Worm (Caenorhabditis elegans) whole organism, late embryonic: ENCODE measurements around the gene C14A11.6.

Experiments used
- C08G9.2 ChIP-seq: sonication (generic microtip); optimal IDR thresholded peaks from 2 replicates; lab custom pipeline; 2016; ENCODE audit warnings: mild to moderate bottlenecking, missing genetic modification characterization, moderate library complexity, missing compliant biosample characterization
- C38D4.7 ChIP-seq: fragments of 200-800 bp; sonication (Bioruptor generic); optimal IDR thresholded peaks from 2 replicates; lab custom pipeline; 2018; ENCODE audit warnings: mild to moderate bottlenecking, missing genetic modification characterization, moderate library complexity, missing compliant biosample characterization
- K02D7.2 ChIP-seq: sonication (generic microtip); optimal IDR thresholded peaks from 2 replicates; lab custom pipeline; 2017; ENCODE audit warnings: mild to moderate bottlenecking, missing genetic modification characterization, missing compliant biosample characterization
- K09A11.1 ChIP-seq: sonication (generic microtip); optimal IDR thresholded peaks from 2 replicates; lab custom pipeline; 2017; ENCODE audit warnings: antibody characterized with exemption, mild to moderate bottlenecking, missing genetic modification characterization, missing compliant biosample characterization; ENCODE audit not compliant: insufficient read depth
- Y22D7AL.16 ChIP-seq: sonication (generic microtip); optimal IDR thresholded peaks from 2 replicates; lab custom pipeline; 2016; ENCODE audit warnings: missing genetic modification characterization, missing compliant biosample characterization
- ahr-1 ChIP-seq: sonication (generic microtip); optimal IDR thresholded peaks from 2 replicates; lab custom pipeline; 2016; ENCODE audit warnings: missing genetic modification characterization, missing compliant biosample characterization
- ceh-14 ChIP-seq: sonication (generic microtip); optimal IDR thresholded peaks from 2 replicates; lab custom pipeline; 2016; ENCODE audit warnings: missing genotype, missing genetic modification characterization, missing compliant biosample characterization
- ceh-18 ChIP-seq: sonication (generic microtip); optimal IDR thresholded peaks from 2 replicates; lab custom pipeline; 2016; ENCODE audit warnings: missing genetic modification characterization, missing compliant biosample characterization
- ceh-2 ChIP-seq: sonication (generic microtip); optimal IDR thresholded peaks from 2 replicates; lab custom pipeline; 2016; ENCODE audit warnings: missing genotype, missing genetic modification characterization, missing compliant biosample characterization
- ceh-30 ChIP-seq: fragments of 150-350 bp; optimal IDR thresholded peaks from 2 replicates; lab custom pipeline; 2014; ENCODE audit warnings: missing biosample characterization, missing genetic modification characterization
- ceh-31 ChIP-seq: sonication (generic microtip); optimal IDR thresholded peaks from 2 replicates; lab custom pipeline; 2016; ENCODE audit warnings: missing genetic modification characterization, missing compliant biosample characterization
- ceh-34 ChIP-seq: sonication (generic microtip); optimal IDR thresholded peaks from 2 replicates; lab custom pipeline; 2016; ENCODE audit warnings: mild to moderate bottlenecking, missing genetic modification characterization, missing compliant biosample characterization
- ceh-45 ChIP-seq: fragments of 200-800 bp; sonication (Bioruptor generic); IDR thresholded peaks from 2 replicates; pipeline ENCODE4 v1.3.6; 2022; ENCODE audit warnings: missing genetic modification reagents, missing genetic modification characterization, missing compliant biosample characterization
- ceh-48 ChIP-seq: sonication (generic microtip); optimal IDR thresholded peaks from 2 replicates; lab custom pipeline; 2016; ENCODE audit warnings: missing genetic modification characterization, inconsistent platforms, missing compliant biosample characterization
- ceh-6 ChIP-seq: fragments of 200-800 bp; sonication (Bioruptor generic); optimal IDR thresholded peaks from 2 replicates; lab custom pipeline; 2018; ENCODE audit warnings: mild to moderate bottlenecking, missing genetic modification characterization, missing compliant biosample characterization
- che-1 ChIP-seq: sonication (generic microtip); optimal IDR thresholded peaks from 2 replicates; lab custom pipeline; 2016; ENCODE audit warnings: mild to moderate bottlenecking, missing genetic modification characterization, missing compliant biosample characterization
- dmd-4 ChIP-seq: sonication (generic microtip); optimal IDR thresholded peaks from 2 replicates; lab custom pipeline; 2016; ENCODE audit warnings: borderline replicate concordance, missing genetic modification characterization, missing compliant biosample characterization
- elt-2 ChIP-seq: sonication (generic microtip); optimal IDR thresholded peaks from 2 replicates; lab custom pipeline; 2016; ENCODE audit warnings: missing genetic modification reagents, missing genetic modification characterization, missing compliant biosample characterization
- elt-4 ChIP-seq: sonication (generic microtip); optimal IDR thresholded peaks from 2 replicates; lab custom pipeline; 2016; ENCODE audit warnings: missing genetic modification characterization, missing compliant biosample characterization
- ets-4 ChIP-seq: sonication (generic microtip); optimal IDR thresholded peaks from 2 replicates; lab custom pipeline; 2016; ENCODE audit warnings: missing genetic modification characterization, missing compliant biosample characterization
- eyg-1 ChIP-seq: sonication (generic microtip); optimal IDR thresholded peaks from 2 replicates; lab custom pipeline; 2016; ENCODE audit warnings: missing genotype, missing genetic modification characterization, missing compliant biosample characterization
- fkh-10 ChIP-seq: fragments of 150-350 bp; optimal IDR thresholded peaks from 2 replicates; lab custom pipeline; 2014; ENCODE audit warnings: missing biosample characterization, missing genetic modification reagents, missing genetic modification characterization
- gmeb-2 ChIP-seq: sonication (generic microtip); optimal IDR thresholded peaks from 2 replicates; lab custom pipeline; 2016; ENCODE audit warnings: missing genetic modification characterization, inconsistent platforms, missing compliant biosample characterization
- hlh-13 ChIP-seq: fragments of 200-800 bp; sonication (Bioruptor generic); optimal IDR thresholded peaks from 2 replicates; lab custom pipeline; 2018; ENCODE audit warnings: mild to moderate bottlenecking, missing genetic modification characterization, missing compliant biosample characterization
- hlh-15 ChIP-seq: sonication (generic microtip); optimal IDR thresholded peaks from 2 replicates; lab custom pipeline; 2016; ENCODE audit warnings: missing genetic modification characterization, missing compliant biosample characterization
- hlh-30 ChIP-seq: sonication (generic microtip); optimal IDR thresholded peaks from 2 replicates; lab custom pipeline; 2017; ENCODE audit warnings: antibody characterized with exemption, missing genetic modification characterization, missing compliant biosample characterization; ENCODE audit not compliant: insufficient read depth
- hlh-6 ChIP-seq: sonication (generic microtip); optimal IDR thresholded peaks from 2 replicates; lab custom pipeline; 2016; ENCODE audit warnings: missing genotype, missing genetic modification characterization, missing compliant biosample characterization
- hlh-8 ChIP-seq: sonication (generic microtip); optimal IDR thresholded peaks from 2 replicates; lab custom pipeline; 2016; ENCODE audit warnings: missing genotype, missing genetic modification characterization, missing compliant biosample characterization
- lim-6 ChIP-seq: sonication (generic microtip); optimal IDR thresholded peaks from 2 replicates; lab custom pipeline; 2016; ENCODE audit warnings: missing genetic modification characterization, missing compliant biosample characterization
- lin-11 ChIP-seq: fragments of 200-800 bp; sonication (Bioruptor generic); optimal IDR thresholded peaks from 2 replicates; lab custom pipeline; 2018; ENCODE audit warnings: mild to moderate bottlenecking, missing genetic modification characterization, missing compliant biosample characterization
- madf-2 ChIP-seq: sonication (generic microtip); optimal IDR thresholded peaks from 2 replicates; lab custom pipeline; 2017; ENCODE audit warnings: missing genetic modification characterization, missing compliant biosample characterization
- mec-3 ChIP-seq: sonication (generic microtip); optimal IDR thresholded peaks from 2 replicates; lab custom pipeline; 2016; ENCODE audit warnings: borderline replicate concordance, missing genetic modification characterization, missing compliant biosample characterization
- nhr-232 ChIP-seq: sonication (generic microtip); optimal IDR thresholded peaks from 2 replicates; lab custom pipeline; 2016; ENCODE audit warnings: missing genetic modification characterization, missing compliant biosample characterization
- npax-4 ChIP-seq: sonication (generic microtip); optimal IDR thresholded peaks from 2 replicates; lab custom pipeline; 2016; ENCODE audit warnings: missing genetic modification characterization, missing compliant biosample characterization
- odd-2 ChIP-seq: sonication (generic microtip); optimal IDR thresholded peaks from 2 replicates; lab custom pipeline; 2017; ENCODE audit warnings: antibody characterized with exemption, mild to moderate bottlenecking, missing genetic modification characterization, missing compliant biosample characterization
- pag-3 ChIP-seq: sonication (generic microtip); optimal IDR thresholded peaks from 2 replicates; lab custom pipeline; 2016; ENCODE audit warnings: missing compliant biosample characterization, missing genetic modification characterization, borderline replicate concordance
- pat-9 ChIP-seq: fragments of 200-800 bp; sonication (Bioruptor generic); optimal IDR thresholded peaks from 2 replicates; lab custom pipeline; 2018; ENCODE audit warnings: mild to moderate bottlenecking, missing genetic modification characterization, moderate library complexity, missing compliant biosample characterization
- pax-1 ChIP-seq: fragments of 150-350 bp; optimal IDR thresholded peaks from 2 replicates; lab custom pipeline; 2014; ENCODE audit warnings: missing biosample characterization, missing genetic modification characterization
- pha-2 ChIP-seq: sonication (generic microtip); optimal IDR thresholded peaks from 2 replicates; lab custom pipeline; 2017; ENCODE audit warnings: mild to moderate bottlenecking, missing genetic modification characterization, missing compliant biosample characterization
- pha-4 ChIP-seq: fragments of 150-350 bp; optimal IDR thresholded peaks from 2 replicates; lab custom pipeline; 2018; ENCODE audit warnings: missing biosample characterization, missing genetic modification reagents, missing genetic modification characterization
- pqm-1 ChIP-seq: sonication (generic microtip); optimal IDR thresholded peaks from 2 replicates; lab custom pipeline; 2016; ENCODE audit warnings: missing genetic modification characterization, missing compliant biosample characterization
- pros-1 ChIP-seq: fragments of 150-350 bp; optimal IDR thresholded peaks from 2 replicates; lab custom pipeline; 2014; ENCODE audit warnings: missing biosample characterization, missing genetic modification reagents, missing genetic modification characterization
- rnt-1 ChIP-seq: sonication (generic microtip); optimal IDR thresholded peaks from 2 replicates; lab custom pipeline; 2016; ENCODE audit warnings: missing genetic modification characterization, missing compliant biosample characterization
- sox-2 ChIP-seq: fragments of 200-800 bp; sonication (Bioruptor generic); IDR thresholded peaks from 2 replicates; pipeline ENCODE4 v1.3.6; 2022; ENCODE audit warnings: missing genetic modification reagents, missing genetic modification characterization, missing compliant biosample characterization
- syd-9 ChIP-seq: sonication (generic microtip); optimal IDR thresholded peaks from 2 replicates; lab custom pipeline; 2016; ENCODE audit warnings: mild to moderate bottlenecking, missing genetic modification characterization, moderate library complexity, missing compliant biosample characterization
- tbx-2 ChIP-seq: sonication (generic microtip); optimal IDR thresholded peaks from 2 replicates; lab custom pipeline; 2016; ENCODE audit warnings: missing genetic modification characterization, missing compliant biosample characterization
- tbx-7 ChIP-seq: sonication (generic microtip); optimal IDR thresholded peaks from 2 replicates; lab custom pipeline; 2016; ENCODE audit warnings: missing genotype, missing genetic modification characterization, missing compliant biosample characterization
- ttx-3 ChIP-seq: sonication (generic microtip); optimal IDR thresholded peaks from 2 replicates; lab custom pipeline; 2016; ENCODE audit warnings: missing genetic modification reagents, missing genetic modification characterization, missing compliant biosample characterization
- unc-42 ChIP-seq: sonication (generic microtip); optimal IDR thresholded peaks from 2 replicates; lab custom pipeline; 2016; ENCODE audit warnings: missing genotype, missing genetic modification characterization, missing compliant biosample characterization
- unc-55 ChIP-seq: sonication (generic microtip); optimal IDR thresholded peaks from 2 replicates; lab custom pipeline; 2017; ENCODE audit warnings: missing biosample characterization, missing genetic modification reagents, missing genetic modification characterization
- unc-86 ChIP-seq: sonication (generic microtip); optimal IDR thresholded peaks from 2 replicates; lab custom pipeline; 2016; ENCODE audit warnings: missing genetic modification characterization, missing compliant biosample characterization
- zip-5 ChIP-seq: sonication (generic microtip); optimal IDR thresholded peaks from 2 replicates; lab custom pipeline; 2016; ENCODE audit warnings: missing genetic modification characterization, missing compliant biosample characterization
- ztf-16 ChIP-seq: sonication (generic microtip); optimal IDR thresholded peaks from 2 replicates; lab custom pipeline; 2017; ENCODE audit warnings: missing genetic modification characterization, missing compliant biosample characterization

The C14A11.6 gene

ce11 chrX:2852388-2852908, 38.5 kb upstream of the C14A11.6 start, which contains the start of gene kin-29:
kin-29 (minus strand) TSS chrX:2852438.
- TF ChIP-seq syd-9 (tag; lab: Kevin White, UChicago) (peak; percentile 68), tbx-7 (tag; lab: Kevin White, UChicago) (no peak), che-1 (tag; lab: Kevin White, UChicago) (peak; percentile 44), rnt-1 (tag; lab: Kevin White, UChicago) (peak; percentile 91), gmeb-2 (no peak), C38D4.7 (GFP tag; lab: Kevin White, UChicago) (peak; percentile 5), zip-5 (tag; lab: Kevin White, UChicago) (peak; percentile 20), ceh-2 (peak; percentile 82), ceh-45 (no peak), ttx-3 (no peak), tbx-2 (peak; percentile 95), eyg-1 (tag; lab: Kevin White, UChicago) (peak; percentile 19), fkh-10 (peak; percentile 60), K09A11.1 (no peak), hlh-13 (no peak), dmd-4 (tag; lab: Kevin White, UChicago) (peak; percentile 65), ceh-30 (tag; lab: Kevin White, UChicago) (no peak), ceh-31 (tag; lab: Kevin White, UChicago) (peak; percentile 94), ceh-6 (peak; percentile 52), pha-4 (tag; lab: Kevin White, UChicago) (no peak), ahr-1 (no peak), unc-86 (tag; lab: Kevin White, UChicago) (peak; percentile 29), npax-4 (tag; lab: Kevin White, UChicago) (peak; percentile 3), sox-2 (peak; percentile 1; the same call in 1 of the 2 replicates), hlh-6 (tag; lab: Kevin White, UChicago) (peak; percentile 78), nhr-232 (tag; lab: Kevin White, UChicago) (no peak), elt-2 (peak; percentile 36), ceh-48 (tag; lab: Kevin White, UChicago) (peak; percentile 13), lin-11 (tag; lab: Kevin White, UChicago) (no peak), pros-1 (tag; lab: Kevin White, UChicago) (peak; percentile 85), odd-2 (tag; lab: Kevin White, UChicago) (no peak), ets-4 (tag; lab: Kevin White, UChicago) (peak; percentile 61), hlh-8 (tag; lab: Kevin White, UChicago) (peak; percentile 76), hlh-15 (no peak), unc-42 (tag; lab: Kevin White, UChicago) (peak; percentile 78), K02D7.2 (tag; lab: Kevin White, UChicago) (no peak), pqm-1 (peak; percentile 74), pat-9 (peak; percentile 62), elt-4 (tag; lab: Kevin White, UChicago) (no peak), ceh-14 (peak; percentile 94), hlh-30 (peak; percentile 46), pag-3 (tag; lab: Kevin White, UChicago) (peak; percentile 69), pax-1 (no peak), unc-55 (peak; percentile 86), pha-2 (peak; percentile 45), ztf-16 (tag; lab: Kevin White, UChicago) (peak; percentile 64), ceh-34 (peak; percentile 96), C08G9.2 (tag; lab: Kevin White, UChicago) (peak; percentile 67), madf-2 (peak; percentile 57), mec-3 (tag; lab: Kevin White, UChicago) (peak; percentile 50), ceh-18 (peak; percentile 98), lim-6 (peak; percentile 45), Y22D7AL.16 (tag; lab: Kevin White, UChicago) (no peak)
